Worm (Caenorhabditis elegans): Measurements from ENCODE around the gene cchl-1.

Gene cchl-1

ce11 chrII:11185728-11186127, 50.5 kb downstream of the cchl-1 start, which contains the start of gene sfxn-1.2:
sfxn-1.2 (plus strand) TSS chrII:11186028.
- TF ChIP-seq bed-3 (GFP tag; optimal IDR thresholded peaks at IDR 0.05) (no peak), lsy-2 (tag; optimal IDR thresholded peaks at IDR 0.05) (no peak), mep-1 (tag; optimal IDR thresholded peaks at IDR 0.05) (no peak), ceh-43 (GFP tag; optimal IDR thresholded peaks at IDR 0.05) (no peak)

Measured in whole organism, mixed stage, embryonic.